Fruit fly (Drosophila melanogaster) whole organism, embryonic: ENCODE measurements around the gene mthl14.

Source experiments
- ATbp ChIP-seq: fragments of 200-800 bp; sonication (Bioruptor generic); optimal IDR thresholded peaks from 2 replicates; lab custom pipeline; 2017; ENCODE audit warnings: missing biosample characterization, mild to moderate bottlenecking, missing genetic modification characterization, missing genetic modification reagents
- Adf1 ChIP-seq: fragments of 200-800 bp; sonication (Bioruptor generic); IDR thresholded peaks from 2 replicates; pipeline ENCODE4 v1.3.6; 2022; ENCODE audit warnings: missing biosample characterization, missing genetic modification characterization
- Bgb ChIP-seq: fragments of 200-800 bp; sonication (Bioruptor generic); IDR thresholded peaks from 2 replicates; pipeline ENCODE4 v1.3.6; 2022; ENCODE audit warnings: missing biosample characterization, missing genetic modification characterization; ENCODE audit not compliant: partially characterized antibody
- CG12769 ChIP-seq: fragments of 200-800 bp; sonication (Bioruptor generic); optimal IDR thresholded peaks from 2 replicates; lab custom pipeline; 2019; ENCODE audit warnings: missing biosample characterization, mild to moderate bottlenecking, missing genetic modification characterization, moderate library complexity
- CG12942 ChIP-seq: fragments of 200-800 bp; sonication (Bioruptor generic); optimal IDR thresholded peaks from 3 replicates; lab custom pipeline; 2016; ENCODE audit warnings: missing biosample characterization, missing genetic modification characterization
- CG14965 ChIP-seq: fragments of 200-800 bp; sonication (Bioruptor generic); optimal IDR thresholded peaks from 2 replicates; lab custom pipeline; 2016; ENCODE audit warnings: missing biosample characterization, missing genetic modification characterization, borderline replicate concordance
- CG15479 ChIP-seq: fragments of 200-800 bp; sonication (Bioruptor generic); optimal IDR thresholded peaks from 3 replicates; lab custom pipeline; 2019; ENCODE audit warnings: missing biosample characterization, mild to moderate bottlenecking, missing genetic modification characterization, moderate library complexity
- CG1602 ChIP-seq: fragments of 200-800 bp; sonication (Bioruptor generic); optimal IDR thresholded peaks from 3 replicates; lab custom pipeline; 2016; ENCODE audit warnings: missing biosample characterization, missing genetic modification characterization
- CG2129 ChIP-seq: fragments of 200-800 bp; sonication (Bioruptor generic); IDR thresholded peaks from 2 replicates; pipeline ENCODE4 v1.3.6; 2022; ENCODE audit warnings: missing biosample characterization, missing genetic modification characterization; ENCODE audit not compliant: partially characterized antibody
- CG2875 ChIP-seq: fragments of 200-800 bp; sonication (Bioruptor generic); optimal IDR thresholded peaks from 2 replicates; lab custom pipeline; 2017; ENCODE audit warnings: missing biosample characterization, mild to moderate bottlenecking, missing genetic modification characterization, missing genetic modification reagents
- CG3838 ChIP-seq: fragments of 200-800 bp; sonication (Bioruptor generic); optimal IDR thresholded peaks from 3 replicates; lab custom pipeline; 2016; ENCODE audit warnings: missing biosample characterization, missing genetic modification characterization
- CG8478 ChIP-seq: fragments of >200 bp; optimal IDR thresholded peaks from 2 replicates; lab custom pipeline; 2018
- CG8924 ChIP-seq: fragments of 200-800 bp; optimal IDR thresholded peaks from 3 replicates; lab custom pipeline; 2019; ENCODE audit warnings: missing biosample characterization, mild to moderate bottlenecking, missing genetic modification characterization, moderate library complexity
- CG9215 ChIP-seq: fragments of 200-800 bp; sonication (Bioruptor generic); IDR thresholded peaks from 2 replicates; pipeline ENCODE4 v1.3.6; 2022; ENCODE audit warnings: missing biosample characterization, missing genetic modification characterization
- CG9609 ChIP-seq: fragments of 200-800 bp; sonication (Bioruptor generic); optimal IDR thresholded peaks from 3 replicates; lab custom pipeline; 2016; ENCODE audit warnings: missing biosample characterization, missing genetic modification characterization
- CG9727 ChIP-seq: fragments of 200-800 bp; sonication (Bioruptor generic); optimal IDR thresholded peaks from 3 replicates; lab custom pipeline; 2017; ENCODE audit warnings: missing biosample characterization, mild to moderate bottlenecking, missing genetic modification characterization
- CG9797 ChIP-seq: fragments of 200-800 bp; sonication (Bioruptor generic); optimal IDR thresholded peaks from 3 replicates; lab custom pipeline; 2018; ENCODE audit warnings: missing biosample characterization, mild to moderate bottlenecking, missing genetic modification characterization
- CHES-1-like ChIP-seq: fragments of 200-800 bp; sonication (Bioruptor generic); optimal IDR thresholded peaks from 2 replicates; lab custom pipeline; 2016; ENCODE audit warnings: missing biosample characterization, missing genetic modification characterization
- Dbx ChIP-seq: fragments of 200-800 bp; sonication (Bioruptor generic); IDR thresholded peaks from 3 replicates; pipeline ENCODE4 v1.3.6; 2022; ENCODE audit warnings: missing biosample characterization, missing genetic modification characterization
- Gug ChIP-seq: fragments of 200-800 bp; sonication (Bioruptor generic); IDR thresholded peaks from 4 replicates; pipeline ENCODE4 v1.3.6; 2022; ENCODE audit warnings: missing biosample characterization, missing genetic modification characterization
- H2.0 ChIP-seq: fragments of 200-800 bp; sonication (Bioruptor generic); IDR thresholded peaks from 2 replicates; pipeline ENCODE4 v1.3.6; 2022; ENCODE audit warnings: missing biosample characterization, missing genetic modification characterization
- HLHmδ ChIP-seq: fragments of 200-800 bp; sonication (Bioruptor generic); optimal IDR thresholded peaks from 2 replicates; lab custom pipeline; 2018; ENCODE audit warnings: missing biosample characterization, mild to moderate bottlenecking, missing genetic modification characterization, moderate library complexity
- HmgD ChIP-seq: fragments of 200-800 bp; sonication (Bioruptor generic); optimal IDR thresholded peaks from 3 replicates; lab custom pipeline; 2016; ENCODE audit warnings: missing biosample characterization, missing genetic modification characterization
- MTF-1 ChIP-seq: fragments of 200-800 bp; sonication (Bioruptor generic); optimal IDR thresholded peaks from 2 replicates; lab custom pipeline; 2018; ENCODE audit warnings: missing biosample characterization, mild to moderate bottlenecking, missing genetic modification characterization, borderline replicate concordance
- Oaz ChIP-seq: fragments of 200-800 bp; sonication (Bioruptor generic); IDR thresholded peaks from 2 replicates; pipeline ENCODE4 v1.3.6; 2022; ENCODE audit warnings: missing biosample characterization, missing genetic modification characterization
- Ptx1 ChIP-seq: fragments of 200-800 bp; sonication (Bioruptor generic); IDR thresholded peaks from 2 replicates; pipeline ENCODE4 v1.3.6; 2022; ENCODE audit warnings: missing biosample characterization, missing genetic modification characterization
- TFAM ChIP-seq: fragments of 200-800 bp; sonication (Bioruptor generic); optimal IDR thresholded peaks from 2 replicates; lab custom pipeline; 2017; ENCODE audit warnings: missing biosample characterization, missing genetic modification characterization, inconsistent platforms
- amos ChIP-seq: fragments of 200-800 bp; sonication (Bioruptor generic); IDR thresholded peaks from 2 replicates; pipeline ENCODE4 v1.3.6; 2022; ENCODE audit warnings: missing biosample characterization, missing genetic modification characterization; ENCODE audit not compliant: partially characterized antibody
- bbx ChIP-seq: fragments of 200-800 bp; sonication (Bioruptor generic); IDR thresholded peaks from 2 replicates; pipeline ENCODE4 v1.3.6; 2022; ENCODE audit warnings: missing biosample characterization, missing genetic modification characterization; ENCODE audit not compliant: partially characterized antibody
- bigmax ChIP-seq: fragments of 200-800 bp; sonication (Bioruptor generic); optimal IDR thresholded peaks from 2 replicates; lab custom pipeline; 2018; ENCODE audit warnings: missing biosample characterization, mild to moderate bottlenecking, missing genetic modification characterization
- bsh ChIP-seq, 2 experiments: fragments of 200-800 bp; sonication (Bioruptor generic); optimal IDR thresholded peaks; 2 replicates each; lab custom pipeline; 2017 to 2018; ENCODE audit warnings: mild to moderate bottlenecking in 2 of 2, missing biosample characterization in 2 of 2, missing genetic modification characterization in 2 of 2, moderate library complexity in 1 of 2
- crol ChIP-seq: fragments of 200-800 bp; sonication (Bioruptor generic); IDR thresholded peaks from 2 replicates; pipeline ENCODE4 v1.3.6; 2022; ENCODE audit warnings: missing biosample characterization, missing genetic modification characterization
- disco-r ChIP-seq: fragments of 200-800 bp; sonication (Bioruptor generic); optimal IDR thresholded peaks from 2 replicates; lab custom pipeline; 2016; ENCODE audit warnings: missing biosample characterization, missing genetic modification characterization
- exex ChIP-seq: fragments of 200-800 bp; sonication (Bioruptor generic); optimal IDR thresholded peaks from 4 replicates; lab custom pipeline; 2018; ENCODE audit warnings: missing biosample characterization, mild to moderate bottlenecking, missing genetic modification characterization, moderate library complexity
- jigr1 ChIP-seq: fragments of 200-800 bp; sonication (Bioruptor generic); IDR thresholded peaks from 3 replicates; pipeline ENCODE4 v1.3.6; 2022; ENCODE audit warnings: missing biosample characterization, missing genetic modification characterization
- klu ChIP-seq: fragments of 200-800 bp; sonication (Bioruptor generic); IDR thresholded peaks from 2 replicates; pipeline ENCODE4 v1.3.6; 2022; ENCODE audit warnings: missing biosample characterization, missing genetic modification characterization
- kni ChIP-seq: fragments of 200-800 bp; sonication (Bioruptor generic); optimal IDR thresholded peaks from 3 replicates; lab custom pipeline; 2017; ENCODE audit warnings: mild to moderate bottlenecking, missing biosample characterization, missing genetic modification reagents, missing genetic modification characterization
- luna ChIP-seq: fragments of 200-800 bp; sonication (Bioruptor generic); optimal IDR thresholded peaks from 2 replicates; lab custom pipeline; 2016; ENCODE audit warnings: missing biosample characterization, missing genetic modification characterization
- nerfin-1 ChIP-seq: fragments of 200-800 bp; sonication (Bioruptor generic); optimal IDR thresholded peaks from 3 replicates; lab custom pipeline; 2019; ENCODE audit warnings: missing biosample characterization, mild to moderate bottlenecking, missing genetic modification characterization, moderate library complexity
- nerfin-2 ChIP-seq: fragments of 200-800 bp; sonication (Bioruptor generic); IDR thresholded peaks from 2 replicates; pipeline ENCODE4 v1.3.6; 2022; ENCODE audit warnings: missing biosample characterization, missing genetic modification characterization; ENCODE audit not compliant: partially characterized antibody
- odd ChIP-seq: fragments of 200-800 bp; sonication (Bioruptor generic); optimal IDR thresholded peaks from 2 replicates; lab custom pipeline; 2017; ENCODE audit warnings: missing biosample characterization, mild to moderate bottlenecking, missing genetic modification characterization
- pho ChIP-seq: fragments of 200-800 bp; sonication (Bioruptor generic); optimal IDR thresholded peaks from 2 replicates; lab custom pipeline; 2016; ENCODE audit warnings: missing biosample characterization, missing genetic modification characterization
- repo ChIP-seq: fragments of 200-800 bp; sonication (Bioruptor generic); optimal IDR thresholded peaks from 2 replicates; lab custom pipeline; 2016; ENCODE audit warnings: missing biosample characterization, missing genetic modification characterization
- rib ChIP-seq: fragments of 200-800 bp; sonication (Bioruptor generic); IDR thresholded peaks from 2 replicates; pipeline ENCODE4 v1.3.6; 2022; ENCODE audit warnings: missing biosample characterization, missing genetic modification characterization
- run ChIP-seq: fragments of 200-800 bp; sonication (Bioruptor generic); optimal IDR thresholded peaks from 3 replicates; lab custom pipeline; 2018; ENCODE audit warnings: missing biosample characterization, mild to moderate bottlenecking, missing genetic modification characterization
- slbo ChIP-seq: fragments of 200-800 bp; sonication (Bioruptor generic); IDR thresholded peaks from 2 replicates; pipeline ENCODE4 v1.3.6; 2022; ENCODE audit warnings: missing biosample characterization, missing genetic modification characterization
- slp2 ChIP-seq: fragments of 200-800 bp; sonication (Bioruptor generic); optimal IDR thresholded peaks from 2 replicates; lab custom pipeline; 2016; ENCODE audit warnings: missing biosample characterization, missing genetic modification characterization
- zen ChIP-seq: fragments of 200-800 bp; sonication (Bioruptor generic); optimal IDR thresholded peaks from 3 replicates; lab custom pipeline; 2018; ENCODE audit warnings: missing biosample characterization, mild to moderate bottlenecking, missing genetic modification characterization, moderate library complexity
- zen2 ChIP-seq: fragments of 200-800 bp; sonication (Bioruptor generic); IDR thresholded peaks from 3 replicates; pipeline ENCODE4 v1.3.6; 2022; ENCODE audit warnings: missing biosample characterization, missing genetic modification characterization; ENCODE audit not compliant: partially characterized antibody

Gene mthl14

dm6 chr3L:199754-200596 lies 47.3 kb upstream of the mthl14 start, which contains the start of the genes rno and mri (continued):
- TF ChIP-seq odd (GFP tag; lab: Kevin White, UChicago) (peak; percentile 21), Ptx1 (peak; percentile 81), Oaz (GFP tag; lab: Robert Waterston, UW) (peak; percentile 63), slbo (peak; percentile 78), nerfin-1 (tag; lab: Kevin White, UChicago) (peak; percentile 36), Dbx (GFP tag; lab: Robert Waterston, UW) (peak; percentile 81), HmgD (GFP tag; lab: Kevin White, UChicago) (no peak), CG9797 (no peak), CG1602 (GFP tag; lab: Kevin White, UChicago) (peak; percentile 70), H2.0 (GFP tag; lab: Robert Waterston, UW) (peak; percentile 73), nerfin-2 (peak; percentile 90), pho (GFP tag; lab: Kevin White, UChicago) (peak; percentile 48), CG2875 (GFP tag; lab: Kevin White, UChicago) (peak; percentile 4), CG15479 (GFP tag; lab: Kevin White, UChicago) (no peak), CG14965 (GFP tag; lab: Kevin White, UChicago) (no peak), amos (peak; percentile 96), zen (peak; percentile 81), bsh (GFP tag; optimal IDR thresholded peaks at IDR 0.05; lab: Kevin White, UChicago) (peak in 1 of 2 experiments; percentile 71), CG9215 (GFP tag; lab: Robert Waterston, UW) (peak; percentile 73), MTF-1 (GFP tag; lab: Kevin White, UChicago) (no peak), Gug (GFP tag; lab: Robert Waterston, UW) (peak; percentile 58; the same call in 3 of the 4 replicates), CG2129 (peak; percentile 82), klu (GFP tag; lab: Robert Waterston, UW) (peak; percentile 62; the same call in 1 of the 2 replicates), luna (GFP tag; lab: Kevin White, UChicago) (no peak), CHES-1-like (GFP tag; lab: Kevin White, UChicago) (no peak), slp2 (GFP tag; lab: Kevin White, UChicago) (no peak), kni (GFP tag; lab: Kevin White, UChicago) (no peak), CG12769 (tag; lab: Kevin White, UChicago) (no peak), disco-r (GFP tag; lab: Kevin White, UChicago) (no peak), jigr1 (GFP tag; lab: Robert Waterston, UW) (peak; percentile 72; the same call in 1 of the 3 replicates), CG3838 (no peak), Adf1 (GFP tag; lab: Robert Waterston, UW) (peak; percentile 22), crol (no peak), Bgb (GFP tag; lab: Robert Waterston, UW) (peak; percentile 95), bbx (GFP tag; lab: Robert Waterston, UW) (peak; percentile 95), HLHmδ (no peak), CG8478 (no peak), zen2 (GFP tag; lab: Robert Waterston, UW) (peak; percentile 96), repo (GFP tag; lab: Kevin White, UChicago) (no peak), TFAM (GFP tag; lab: Kevin White, UChicago) (no peak), run (peak; percentile 37), exex (tag; lab: Kevin White, UChicago) (no peak), CG9609 (no peak), CG12942 (GFP tag; lab: Kevin White, UChicago) (peak; percentile 63), CG8924 (tag; lab: Kevin White, UChicago) (peak; percentile 85), ATbp (peak; percentile 7), rib (GFP tag; lab: Robert Waterston, UW) (no peak), CG9727 (peak; percentile 83), bigmax (GFP tag; lab: Kevin White, UChicago) (no peak)
